Worm (Caenorhabditis elegans) whole organism, L4 larva: ENCODE data around the gene flp-3.
"Not testable (repeated sequence)": the region's sequence is repeated elsewhere in the genome, so short reads cannot be mapped to it uniquely, and the experiment has no call there.

ENCODE experiments used
- F10B5.3 ChIP-seq: sonication (generic microtip); optimal IDR thresholded peaks from 2 replicates; lab custom pipeline; 2016; ENCODE audit warnings: mild to moderate bottlenecking, missing genetic modification characterization, missing compliant biosample characterization
- F26F4.8 ChIP-seq: fragments of 200-800 bp; sonication (Bioruptor generic); conservative IDR thresholded peaks from 2 replicates; pipeline ENCODE4 v1.3.6; 2022; ENCODE audit warnings: missing genetic modification characterization, missing compliant biosample characterization
- F37D6.2 ChIP-seq: sonication (generic microtip); optimal IDR thresholded peaks from 2 replicates; lab custom pipeline; 2016; ENCODE audit warnings: mild to moderate bottlenecking, missing genetic modification characterization, missing compliant biosample characterization
- T26A8.4 ChIP-seq: fragments of 200-800 bp; sonication (Bioruptor generic); IDR thresholded peaks from 2 replicates; pipeline ENCODE4 v1.3.6; 2022; ENCODE audit warnings: missing genetic modification characterization, missing compliant biosample characterization
- Y105C5A.15 ChIP-seq: fragments of 200-800 bp; sonication (Bioruptor generic); IDR thresholded peaks from 2 replicates; pipeline ENCODE4 v1.3.6; 2022; ENCODE audit warnings: missing genetic modification characterization, missing compliant biosample characterization
- Y48G9A.11 ChIP-seq: fragments of 200-800 bp; sonication (Bioruptor generic); IDR thresholded peaks from 2 replicates; pipeline ENCODE4 v1.3.6; 2022; ENCODE audit warnings: missing genetic modification reagents, missing genetic modification characterization, missing compliant biosample characterization
- Y5F2A.4 ChIP-seq: fragments of 200-800 bp; sonication (Bioruptor generic); optimal IDR thresholded peaks from 2 replicates; lab custom pipeline; 2018; ENCODE audit warnings: mild to moderate bottlenecking, missing genetic modification characterization, missing compliant biosample characterization
- Y75B8A.6 ChIP-seq: fragments of 200-800 bp; sonication (Bioruptor generic); IDR thresholded peaks from 2 replicates; pipeline ENCODE4 v1.3.6; 2022; ENCODE audit warnings: missing genetic modification reagents, missing genetic modification characterization, missing compliant biosample characterization
- ceh-44 ChIP-seq: fragments of 200-800 bp; sonication (Bioruptor generic); IDR thresholded peaks from 2 replicates; pipeline ENCODE4 v1.3.6; 2022; ENCODE audit warnings: missing genetic modification reagents, missing genetic modification characterization, missing compliant biosample characterization
- ces-1 ChIP-seq: fragments of 150-350 bp; sonication (generic microtip); optimal IDR thresholded peaks from 4 replicates; lab custom pipeline; 2014; ENCODE audit warnings: missing biosample characterization, missing genetic modification reagents, missing genetic modification characterization
- ctbp-1 ChIP-seq: fragments of 200-800 bp; sonication (Bioruptor generic); IDR thresholded peaks from 2 replicates; pipeline ENCODE4 v1.3.6; 2022; ENCODE audit warnings: missing genetic modification reagents, missing genetic modification characterization, missing compliant biosample characterization
- daf-16 ChIP-seq, 3 experiments: sonication (generic microtip); optimal IDR thresholded peaks; 2 replicates each; lab custom pipeline; 2016 to 2017; ENCODE audit warnings: missing genetic modification characterization in 3 of 3, missing genetic modification reagents in 3 of 3, mild to moderate bottlenecking in 2 of 3, missing compliant biosample characterization in 2 of 3, missing biosample characterization in 1 of 3, moderate library complexity in 1 of 3
- daf-19 ChIP-seq: fragments of 200-800 bp; sonication (Bioruptor generic); conservative IDR thresholded peaks from 2 replicates; pipeline ENCODE4 v1.3.6; 2022; ENCODE audit warnings: missing genetic modification characterization, missing compliant biosample characterization
- daf-8 ChIP-seq: fragments of 200-800 bp; sonication (Bioruptor generic); IDR thresholded peaks from 2 replicates; pipeline ENCODE4 v1.3.6; 2022; ENCODE audit warnings: missing genetic modification characterization, missing compliant biosample characterization
- dmd-6 ChIP-seq: fragments of 200-800 bp; sonication (Bioruptor generic); IDR thresholded peaks from 2 replicates; pipeline ENCODE4 v1.3.6; 2022; ENCODE audit warnings: missing genetic modification reagents, missing genetic modification characterization, missing compliant biosample characterization
- dmd-8 ChIP-seq: fragments of 200-800 bp; sonication (Bioruptor generic); IDR thresholded peaks from 2 replicates; pipeline ENCODE4 v1.3.6; 2022; ENCODE audit warnings: missing genetic modification characterization, missing compliant biosample characterization
- fkh-10 ChIP-seq: fragments of 150-350 bp; optimal IDR thresholded peaks from 2 replicates; lab custom pipeline; 2014; ENCODE audit warnings: missing biosample characterization, missing genetic modification reagents, missing genetic modification characterization
- gei-8 ChIP-seq: fragments of 200-800 bp; sonication (Bioruptor generic); optimal IDR thresholded peaks from 2 replicates; lab custom pipeline; 2018; ENCODE audit warnings: mild to moderate bottlenecking, missing genetic modification characterization, missing compliant biosample characterization
- hlh-30 ChIP-seq: sonication (generic microtip); optimal IDR thresholded peaks from 2 replicates; lab custom pipeline; 2017; ENCODE audit warnings: antibody characterized with exemption, mild to moderate bottlenecking, missing genetic modification characterization, missing compliant biosample characterization; ENCODE audit not compliant: insufficient read depth
- hmg-1.1 ChIP-seq: fragments of 200-800 bp; sonication (Bioruptor generic); IDR thresholded peaks from 2 replicates; pipeline ENCODE4 v1.3.6; 2022; ENCODE audit warnings: missing genetic modification reagents, missing genetic modification characterization, missing compliant biosample characterization
- lim-7 ChIP-seq: fragments of 200-800 bp; sonication (Bioruptor generic); IDR thresholded peaks from 2 replicates; pipeline ENCODE4 v1.3.6; 2022; ENCODE audit warnings: missing genetic modification characterization, missing compliant biosample characterization
- lin-13 ChIP-seq: fragments of 150-350 bp; optimal IDR thresholded peaks from 2 replicates; lab custom pipeline; 2014; ENCODE audit warnings: missing biosample characterization, missing genetic modification reagents, missing genetic modification characterization
- lin-29 ChIP-seq: fragments of 200-800 bp; sonication (Bioruptor generic); IDR thresholded peaks from 2 replicates; pipeline ENCODE4 v1.3.6; 2022; ENCODE audit warnings: missing genetic modification reagents, missing genetic modification characterization, missing compliant biosample characterization
- lin-38 ChIP-seq: fragments of 200-800 bp; sonication (Bioruptor generic); IDR thresholded peaks from 2 replicates; pipeline ENCODE4 v1.3.6; 2022; ENCODE audit warnings: missing genetic modification reagents, missing genetic modification characterization, missing compliant biosample characterization
- lir-3 ChIP-seq: sonication (generic microtip); optimal IDR thresholded peaks from 2 replicates; lab custom pipeline; 2016; ENCODE audit warnings: mild to moderate bottlenecking, missing genetic modification characterization, missing compliant biosample characterization
- lsy-2 ChIP-seq, 2 experiments: fragments of 150-350 bp in 1 of 2; sonication (generic microtip) in 1 of 2; optimal IDR thresholded peaks; 2 replicates each; lab custom pipeline; 2014 to 2017; ENCODE audit warnings: missing biosample characterization in 2 of 2, missing genetic modification characterization in 2 of 2
- madf-5 ChIP-seq, 2 experiments: fragments of 200-800 bp; sonication (Bioruptor generic); IDR thresholded peaks; 2 replicates each; pipeline ENCODE4 v1.3.6; 2022; ENCODE audit warnings: missing compliant biosample characterization in 2 of 2, missing genetic modification characterization in 2 of 2
- mdt-29 ChIP-seq: fragments of 200-800 bp; sonication (Bioruptor generic); IDR thresholded peaks from 2 replicates; pipeline ENCODE4 v1.3.6; 2022; ENCODE audit warnings: missing genetic modification reagents, missing genetic modification characterization, missing compliant biosample characterization
- mxl-3 ChIP-seq: fragments of 200-800 bp; sonication (Bioruptor generic); optimal IDR thresholded peaks from 2 replicates; lab custom pipeline; 2018; ENCODE audit warnings: mild to moderate bottlenecking, missing genetic modification characterization, missing compliant biosample characterization
- nhr-111 ChIP-seq: fragments of 200-800 bp; sonication (Bioruptor generic); optimal IDR thresholded peaks from 2 replicates; lab custom pipeline; 2018; ENCODE audit warnings: mild to moderate bottlenecking, missing genetic modification characterization, missing compliant biosample characterization
- nhr-42 ChIP-seq: fragments of 200-800 bp; sonication (Bioruptor generic); IDR thresholded peaks from 2 replicates; pipeline ENCODE4 v1.3.6; 2022; ENCODE audit warnings: missing genetic modification characterization, missing compliant biosample characterization
- nhr-48 ChIP-seq: sonication (generic microtip); optimal IDR thresholded peaks from 2 replicates; lab custom pipeline; 2016; ENCODE audit warnings: mild to moderate bottlenecking, missing genetic modification characterization, missing compliant biosample characterization
- nhr-6 ChIP-seq: fragments of 150-350 bp; optimal IDR thresholded peaks from 2 replicates; lab custom pipeline; 2014; ENCODE audit warnings: missing biosample characterization, missing genetic modification characterization
- pha-4 ChIP-seq, 2 experiments: fragments of 150-350 bp in 1 of 2; fragments of 200-800 bp in 1 of 2; sonication (Bioruptor generic) in 1 of 2; IDR thresholded peaks in 1 of 2; optimal IDR thresholded peaks in 1 of 2; 2 replicates each; pipeline versions ENCODE4 v1.3.6 to Lab custom; 2014 to 2022; ENCODE audit warnings: missing genetic modification characterization in 2 of 2, missing genetic modification reagents in 2 of 2, missing biosample characterization in 1 of 2, missing compliant biosample characterization in 1 of 2
- rbr-2 ChIP-seq: sonication (generic microtip); optimal IDR thresholded peaks from 2 replicates; lab custom pipeline; 2016; ENCODE audit warnings: missing genotype, missing genetic modification characterization, missing compliant biosample characterization
- sdz-12 ChIP-seq: fragments of 200-800 bp; sonication (Bioruptor generic); optimal IDR thresholded peaks from 2 replicates; lab custom pipeline; 2018; ENCODE audit warnings: mild to moderate bottlenecking, missing genetic modification characterization, missing compliant biosample characterization
- set-16 ChIP-seq: fragments of 200-800 bp; sonication (Bioruptor generic); IDR thresholded peaks from 2 replicates; pipeline ENCODE4 v1.3.6; 2022; ENCODE audit warnings: missing genetic modification reagents, missing genetic modification characterization, missing compliant biosample characterization
- tag-97 ChIP-seq: fragments of 200-800 bp; sonication (Bioruptor generic); IDR thresholded peaks from 2 replicates; pipeline ENCODE4 v1.3.6; 2022; ENCODE audit warnings: missing genetic modification characterization, missing compliant biosample characterization
- tra-1 ChIP-seq: fragments of 200-800 bp; sonication (Bioruptor generic); IDR thresholded peaks from 2 replicates; pipeline ENCODE4 v1.3.6; 2022; ENCODE audit warnings: missing genetic modification reagents, missing genetic modification characterization, missing compliant biosample characterization
- unc-130 ChIP-seq: sonication (generic microtip); optimal IDR thresholded peaks from 2 replicates; lab custom pipeline; 2016; ENCODE audit warnings: missing genetic modification reagents, missing genetic modification characterization, missing compliant biosample characterization
- vab-7 ChIP-seq: fragments of 200-800 bp; sonication (Bioruptor generic); IDR thresholded peaks from 2 replicates; pipeline ENCODE4 v1.3.6; 2022; ENCODE audit warnings: missing genetic modification reagents, missing genetic modification characterization, missing compliant biosample characterization
- zfp-2 ChIP-seq: sonication (generic microtip); optimal IDR thresholded peaks from 2 replicates; lab custom pipeline; 2016; ENCODE audit warnings: mild to moderate bottlenecking, missing genetic modification characterization, missing compliant biosample characterization
- zfp-3 ChIP-seq: fragments of 200-800 bp; sonication (Bioruptor generic); conservative IDR thresholded peaks from 2 replicates; pipeline ENCODE4 v1.3.6; 2022; ENCODE audit warnings: missing genetic modification reagents, missing genetic modification characterization, missing compliant biosample characterization
- zip-2 ChIP-seq: fragments of 150-350 bp; optimal IDR thresholded peaks from 2 replicates; lab custom pipeline; 2014; ENCODE audit warnings: missing biosample characterization, missing genetic modification characterization
- ztf-7 ChIP-seq: fragments of 150-350 bp; optimal IDR thresholded peaks from 2 replicates; lab custom pipeline; 2014; ENCODE audit warnings: missing biosample characterization, missing genetic modification characterization

Gene flp-3

DNA sequence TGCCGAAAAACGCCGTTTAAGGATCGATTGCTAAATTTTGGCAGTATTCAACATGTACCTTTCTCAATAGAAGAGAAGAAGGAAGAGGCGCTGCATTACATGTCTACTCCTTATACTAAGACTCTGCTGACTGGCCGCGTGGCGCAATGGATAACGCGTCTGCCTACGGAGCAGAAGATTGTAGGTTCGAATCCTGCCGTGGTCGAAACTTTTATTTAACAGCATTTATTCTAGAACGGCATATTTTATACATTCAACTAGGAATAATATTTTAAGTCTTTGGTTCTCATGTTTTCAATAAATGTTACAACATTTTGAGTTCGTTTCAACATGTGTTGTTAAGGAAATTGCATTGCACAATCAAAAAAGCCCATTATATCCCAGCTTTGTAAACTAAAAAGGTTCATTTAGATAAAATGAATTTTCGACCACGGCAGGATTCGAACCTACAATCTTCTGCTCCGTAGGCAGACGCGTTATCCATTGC is 39.8 kb upstream of the flp-3 start (continued):
- TF ChIP-seq unc-130 (peak; percentile 42), ctbp-1 (GFP tag; lab: Robert Waterston, UW) (peak; percentile 87), madf-5 (GFP tag; IDR thresholded peaks at IDR 0.05; lab: Robert Waterston, UW) (peak; percentile 63 to 70; a peak in 2 of 4 replicates), dmd-8 (GFP tag; lab: Robert Waterston, UW) (peak; percentile 89), Y48G9A.11 (GFP tag; lab: Robert Waterston, UW) (peak; percentile 68; the same call in 1 of the 2 replicates), mdt-29 (GFP tag; lab: Robert Waterston, UW) (0 out of 2 replicates have a peak, but pooled peaks have one; percentile 23), ceh-44 (GFP tag; lab: Robert Waterston, UW) (peak; percentile 81; the same call in 1 of the 2 replicates), Y105C5A.15 (GFP tag; lab: Robert Waterston, UW) (0 out of 2 replicates have a peak, but pooled peaks have one; percentile 24), hlh-30 (tag; lab: Kevin White, UChicago) (peak; percentile 61), rbr-2 (tag; lab: Kevin White, UChicago) (peak; percentile 67), dmd-6 (GFP tag; lab: Robert Waterston, UW) (peak; percentile 59), hmg-1.1 (GFP tag; lab: Robert Waterston, UW) (peak; percentile 83), lim-7 (GFP tag; lab: Robert Waterston, UW) (peak; percentile 83), daf-16 (GFP tag; optimal IDR thresholded peaks at IDR 0.05; lab: Kevin White, UChicago) (peak; percentile 3 to 81), daf-16 (tag; optimal IDR thresholded peaks at IDR 0.05; lab: Kevin White, UChicago) (peak; percentile 69), F26F4.8 (GFP tag; lab: Robert Waterston, UW) (peak; percentile 80), T26A8.4 (peak; percentile 82), pha-4 (GFP tag; IDR thresholded peaks at IDR 0.05; lab: Robert Waterston, UW) (peak; percentile 89), vab-7 (GFP tag; lab: Robert Waterston, UW) (peak; percentile 74), zip-2 (tag; lab: Kevin White, UChicago) (peak; percentile 62), daf-19 (peak; percentile 78), ztf-7 (tag; lab: Kevin White, UChicago) (peak; percentile 57)
- TF ChIP-seq pha-4 (tag; optimal IDR thresholded peaks at IDR 0.05; lab: Kevin White, UChicago): not testable (repeated sequence)

DNA sequence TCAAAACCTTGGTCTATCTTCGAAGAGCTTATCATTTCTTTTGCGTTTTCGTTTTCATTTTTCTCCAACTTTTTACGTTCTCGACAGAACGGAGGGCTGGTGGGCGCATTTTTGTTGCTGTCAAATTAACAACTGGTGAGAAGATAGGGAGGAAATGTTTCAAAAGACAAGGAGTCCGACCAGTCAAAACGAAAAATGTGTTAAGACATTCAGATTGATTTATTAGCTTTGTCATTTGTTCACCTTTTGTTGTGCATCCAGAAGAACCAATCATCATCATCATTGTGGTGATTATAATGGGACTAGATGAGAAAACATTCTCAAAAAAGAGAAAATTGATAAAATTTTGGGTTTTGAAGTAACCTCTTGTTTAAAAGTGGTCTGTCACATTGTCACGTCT is 37.4 kb upstream of the flp-3 start:
- TF ChIP-seq lim-7 (GFP tag; lab: Robert Waterston, UW) (no peak), Y5F2A.4 (GFP tag; lab: Kevin White, UChicago) (no peak), unc-130 (no peak), ceh-44 (GFP tag; lab: Robert Waterston, UW) (no peak), fkh-10 (GFP tag; lab: Kevin White, UChicago) (no peak)

- TF ChIP-seq daf-8 (GFP tag; lab: Robert Waterston, UW): no peak
- TF ChIP-seq nhr-111 (GFP tag; lab: Kevin White, UChicago): no peak
- no peak for TF ChIP-seq lsy-2 (tag; optimal IDR thresholded peaks at IDR 0.05; lab: Kevin White, UChicago)
- no peak for TF ChIP-seq zfp-3 (GFP tag; lab: Robert Waterston, UW)
- no peak for TF ChIP-seq lin-38 (GFP tag; lab: Robert Waterston, UW)
- no peak for TF ChIP-seq F10B5.3
- TF ChIP-seq lin-13 (GFP tag; lab: Kevin White, UChicago): no peak
- TF ChIP-seq ces-1 (GFP tag; lab: Kevin White, UChicago): no peak
- TF ChIP-seq nhr-42: no peak
- TF ChIP-seq set-16: no peak
- no peak for TF ChIP-seq Y5F2A.4 (GFP tag; lab: Kevin White, UChicago)
- peak; percentile 79 for TF ChIP-seq lim-7 (GFP tag; lab: Robert Waterston, UW)
- no peak for TF ChIP-seq zip-2 (tag; lab: Kevin White, UChicago)
- no peak for TF ChIP-seq F37D6.2 (tag; lab: Kevin White, UChicago)
- TF ChIP-seq mxl-3: no peak
- TF ChIP-seq tra-1 (GFP tag; lab: Robert Waterston, UW): 0 out of 2 replicates have a peak, but pooled peaks have one; percentile 43
- TF ChIP-seq lin-29: 0 out of 2 replicates have a peak, but pooled peaks have one; percentile 12
- TF ChIP-seq lir-3 (tag; lab: Kevin White, UChicago): no peak
- TF ChIP-seq zfp-2 (tag; lab: Kevin White, UChicago): no peak
- TF ChIP-seq sdz-12 (GFP tag; lab: Kevin White, UChicago): no peak
- TF ChIP-seq rbr-2 (tag; lab: Kevin White, UChicago): no peak
- TF ChIP-seq Y75B8A.6 (GFP tag; lab: Robert Waterston, UW): 0 out of 2 replicates have a peak, but pooled peaks have one; percentile 51
- no peak for TF ChIP-seq tag-97
- TF ChIP-seq nhr-48 (tag; lab: Kevin White, UChicago): peak; percentile 37
- no peak for TF ChIP-seq gei-8 (GFP tag; lab: Kevin White, UChicago)
- TF ChIP-seq nhr-6 (tag; lab: Kevin White, UChicago): no peak
Observed at ce11 chrX:10124338-10124737, 31.6 kb upstream of the flp-3 start.
